Worm (Caenorhabditis elegans) whole organism, mixed stage, embryonic: ENCODE data around the gene dos-1.

Source experiments
- M03D4.4 ChIP-seq: sonication (generic microtip); optimal IDR thresholded peaks from 2 replicates; lab custom pipeline; 2017; ENCODE audit warnings: mild to moderate bottlenecking, missing genetic modification characterization, missing compliant biosample characterization
- ceh-43 ChIP-seq: fragments of 200-800 bp; sonication (Bioruptor generic); optimal IDR thresholded peaks from 2 replicates; lab custom pipeline; 2018; ENCODE audit warnings: mild to moderate bottlenecking, missing genetic modification characterization, moderate library complexity, missing compliant biosample characterization
- elt-1 ChIP-seq: sonication (generic microtip); optimal IDR thresholded peaks from 2 replicates; lab custom pipeline; 2017; ENCODE audit warnings: missing genetic modification characterization, mild to moderate bottlenecking, missing compliant biosample characterization, antibody characterized with exemption, moderate library complexity, borderline replicate concordance; ENCODE audit not compliant: insufficient read depth
- lin-13 ChIP-seq: fragments of 150-350 bp; optimal IDR thresholded peaks from 2 replicates; lab custom pipeline; 2014; ENCODE audit warnings: missing biosample characterization, missing genetic modification characterization
- lsy-2 ChIP-seq: fragments of 150-350 bp; optimal IDR thresholded peaks from 2 replicates; lab custom pipeline; 2014; ENCODE audit warnings: missing biosample characterization, missing genetic modification characterization
- mls-2 ChIP-seq: sonication (generic microtip); optimal IDR thresholded peaks from 2 replicates; lab custom pipeline; 2016; ENCODE audit warnings: mild to moderate bottlenecking, missing genetic modification characterization, moderate library complexity, missing compliant biosample characterization
- nhr-12 ChIP-seq: fragments of 150-350 bp; optimal IDR thresholded peaks from 2 replicates; lab custom pipeline; 2014; ENCODE audit warnings: missing biosample characterization, missing genetic modification characterization
- nhr-28 ChIP-seq: fragments of 150-350 bp; optimal IDR thresholded peaks from 2 replicates; lab custom pipeline; 2014; ENCODE audit warnings: missing biosample characterization, missing genetic modification characterization
- nhr-76 ChIP-seq: sonication (generic microtip); optimal IDR thresholded peaks from 2 replicates; lab custom pipeline; 2017; ENCODE audit warnings: missing biosample characterization, missing genetic modification characterization
- sptf-1 ChIP-seq: sonication (generic microtip); optimal IDR thresholded peaks from 2 replicates; lab custom pipeline; 2017; ENCODE audit warnings: mild to moderate bottlenecking, missing genetic modification characterization, moderate library complexity, missing compliant biosample characterization
- unc-39 ChIP-seq: fragments of 150-350 bp; optimal IDR thresholded peaks from 2 replicates; lab custom pipeline; 2014; ENCODE audit warnings: missing biosample characterization, missing genetic modification characterization

DNA sequence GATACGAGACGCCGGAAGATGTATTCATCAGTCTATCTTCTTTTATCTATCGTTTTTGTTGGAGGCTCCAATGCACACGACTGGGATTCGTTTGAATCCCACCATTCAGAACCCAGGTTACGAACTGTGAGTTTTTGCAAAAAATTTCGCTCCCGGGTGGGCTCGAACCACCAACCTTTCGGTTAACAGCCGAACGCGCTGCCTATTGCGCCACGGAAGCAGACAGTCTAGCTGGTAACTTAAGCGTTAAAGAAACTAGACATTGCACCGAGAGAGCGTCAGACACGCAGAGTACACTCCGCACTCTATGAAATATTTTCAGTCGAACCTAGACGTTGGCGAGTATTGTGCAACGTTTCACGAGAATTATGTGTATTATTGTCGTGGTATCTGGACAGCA lies 317 bp downstream of the dos-1 start:
- TF ChIP-seq M03D4.4 (tag; lab: Kevin White, UChicago), result peak; percentile 74
- TF ChIP-seq nhr-28 (tag; lab: Kevin White, UChicago), result no peak
- TF ChIP-seq lsy-2, result no peak
- TF ChIP-seq lin-13, result no peak
- no peak for TF ChIP-seq nhr-12 (tag; lab: Kevin White, UChicago)
- no peak for TF ChIP-seq elt-1 (tag; lab: Kevin White, UChicago)
- TF ChIP-seq nhr-76 (tag; lab: Kevin White, UChicago), result no peak
- TF ChIP-seq mls-2 (tag; lab: Kevin White, UChicago), result no peak
- TF ChIP-seq ceh-43 (GFP tag; lab: Kevin White, UChicago), result peak; percentile 18
- TF ChIP-seq unc-39 (tag; lab: Kevin White, UChicago), result no peak
- TF ChIP-seq sptf-1 (tag; lab: Kevin White, UChicago), result no peak
